Worm (Caenorhabditis elegans) whole organism, L4/young adult: Measurements from ENCODE around the gene nlg-1.

Source experiments
- W03F9.2 ChIP-seq: fragments of 150-350 bp; optimal IDR thresholded peaks from 2 replicates; lab custom pipeline; 2014; ENCODE audit warnings: missing biosample characterization, missing genetic modification characterization
- dao-5 ChIP-seq: sonication (generic microtip); optimal IDR thresholded peaks from 2 replicates; lab custom pipeline; 2016; ENCODE audit warnings: missing genotype, missing genetic modification characterization, moderate library complexity, missing compliant biosample characterization

ce11 chrX:13591175-13591574 is 39.8 kb downstream of the nlg-1 start, which contains the start of gene col-44:
- no peak for TF ChIP-seq dao-5 (tag; lab: Kevin White, UChicago)
- TF ChIP-seq W03F9.2 (tag; lab: Kevin White, UChicago) = no peak
